Worm (Caenorhabditis elegans): ENCODE results near the gene lit-1.

ce11 chrIII:13710666-13711065, 8.9 kb downstream of the lit-1 start:
- TF ChIP-seq odd-2 (tag; optimal IDR thresholded peaks at IDR 0.05) (no peak), nhr-11 (tag; optimal IDR thresholded peaks at IDR 0.05) (no peak), unc-3 (GFP tag; conservative IDR thresholded peaks at IDR 0.05) (no peak), unc-3 (tag; optimal IDR thresholded peaks at IDR 0.05) (no peak), unc-55 (GFP tag; optimal IDR thresholded peaks at IDR 0.05) (no peak), sdc-2 (tag; optimal IDR thresholded peaks at IDR 0.05) (no peak), ets-4 (tag; optimal IDR thresholded peaks at IDR 0.05) (no peak), rnt-1 (tag; optimal IDR thresholded peaks at IDR 0.05) (no peak), fkh-10 (GFP tag; optimal IDR thresholded peaks at IDR 0.05) (no peak), pha-4 (tag; optimal IDR thresholded peaks at IDR 0.05) (no peak)
